Fruit fly (Drosophila melanogaster) whole organism, adult: ENCODE results near the gene CG31538.

Experiments used
- CG12768 ChIP-seq: fragments of 200-800 bp; sonication (Bioruptor generic); optimal IDR thresholded peaks from 2 replicates; lab custom pipeline; 2017; ENCODE audit warnings: missing biosample characterization, missing genetic modification characterization, mild to moderate bottlenecking, moderate library complexity, missing genetic modification reagents
- CG14711 ChIP-seq: fragments of 200-800 bp; sonication (Bioruptor generic); optimal IDR thresholded peaks from 2 replicates; lab custom pipeline; 2018; ENCODE audit warnings: missing biosample characterization, mild to moderate bottlenecking, missing genetic modification characterization, moderate library complexity
- CG7045 ChIP-seq: fragments of 200-800 bp; sonication (Bioruptor generic); optimal IDR thresholded peaks from 2 replicates; lab custom pipeline; 2017; ENCODE audit warnings: missing biosample characterization, mild to moderate bottlenecking, missing genetic modification characterization
- bab1 ChIP-seq: fragments of 200-800 bp; sonication (Bioruptor generic); optimal IDR thresholded peaks from 3 replicates; lab custom pipeline; 2019; ENCODE audit warnings: missing biosample characterization, mild to moderate bottlenecking, missing genetic modification characterization, moderate library complexity
- cic ChIP-seq: fragments of 200-800 bp; sonication (Bioruptor generic); optimal IDR thresholded peaks from 2 replicates; lab custom pipeline; 2017; ENCODE audit warnings: missing biosample characterization, mild to moderate bottlenecking, missing genetic modification characterization, moderate library complexity
- kay ChIP-seq: fragments of 200-800 bp; sonication (Bioruptor generic); peaks from one replicate; lab custom pipeline; 2016; ENCODE audit warnings: missing biosample characterization, missing genetic modification characterization, borderline replicate concordance
- tj ChIP-seq: fragments of 200-800 bp; sonication (Bioruptor generic); optimal IDR thresholded peaks from 3 replicates; lab custom pipeline; 2017; ENCODE audit warnings: missing biosample characterization, mild to moderate bottlenecking, missing genetic modification characterization, moderate library complexity

- TF ChIP-seq cic (GFP tag; lab: Kevin White, UChicago), result peak; percentile 0
- TF ChIP-seq kay (GFP tag; lab: Kevin White, UChicago), result no peak
- TF ChIP-seq tj, result peak; percentile 91
- TF ChIP-seq CG7045, result no peak
- TF ChIP-seq CG14711 (tag; lab: Kevin White, UChicago), result peak; percentile 2
- TF ChIP-seq bab1 (GFP tag; lab: Kevin White, UChicago), result peak; percentile 58
- no peak for TF ChIP-seq CG12768 (GFP tag; lab: Kevin White, UChicago)
Observed at dm6 chr3R:5298599-5299307, 21.1 kb upstream of the CG31538 start.
